Worm (Caenorhabditis elegans): Measurements from ENCODE around the gene C49F5.6.
A peak's percentile ranks its signal among the peaks of the same experiment; 100 is the strongest.

The C49F5.6 gene

ce11 chrX:12017908-12018479, 29.9 kb downstream of the C49F5.6 start, which contains the start of the genes nmat-1 and ucr-2.1:
TSS of gene nmat-1 (minus strand) at chrX:12018043.
TSS of gene ucr-2.1 (plus strand) at chrX:12018429.
- TF ChIP-seq ZK546.5 (tag; optimal IDR thresholded peaks at IDR 0.05), result no peak
- peak; percentile 91 for TF ChIP-seq fos-1 (tag; optimal IDR thresholded peaks at IDR 0.05)
- no peak for TF ChIP-seq nhr-77 (tag; optimal IDR thresholded peaks at IDR 0.05)
- peak; percentile 32 for TF ChIP-seq egl-27 (tag; optimal IDR thresholded peaks at IDR 0.05)
- TF ChIP-seq crh-2 (tag; optimal IDR thresholded peaks at IDR 0.05), result peak; percentile 86
- TF ChIP-seq ceh-82 (tag; optimal IDR thresholded peaks at IDR 0.05), result no peak
- TF ChIP-seq nhr-129 (tag; optimal IDR thresholded peaks at IDR 0.05), result peak; percentile 76
- TF ChIP-seq dmd-4 (tag; optimal IDR thresholded peaks at IDR 0.05), result no peak
- no peak for TF ChIP-seq ztf-11 (tag; optimal IDR thresholded peaks at IDR 0.05)
- no peak for TF ChIP-seq skn-1 (tag; optimal IDR thresholded peaks at IDR 0.05)
- TF ChIP-seq nhr-12 (tag; optimal IDR thresholded peaks at IDR 0.05), result no peak
- no peak for TF ChIP-seq nhr-23 (tag; optimal IDR thresholded peaks at IDR 0.05)
- no peak for TF ChIP-seq peb-1 (tag; optimal IDR thresholded peaks at IDR 0.05)
- TF ChIP-seq lin-39 (tag; optimal IDR thresholded peaks at IDR 0.05), result no peak
- peak; percentile 72 for TF ChIP-seq lin-13 (GFP tag; optimal IDR thresholded peaks at IDR 0.05)
- peak; percentile 86 for TF ChIP-seq sma-9 (GFP tag; optimal IDR thresholded peaks at IDR 0.05)
- TF ChIP-seq sma-9 (tag; optimal IDR thresholded peaks at IDR 0.05), result no peak
- no peak for TF ChIP-seq Y55F3AM.14 (GFP tag; optimal IDR thresholded peaks at IDR 0.05)
- TF ChIP-seq gmeb-1 (tag; optimal IDR thresholded peaks at IDR 0.05), result peak; percentile 72
- TF ChIP-seq sem-4 (tag; optimal IDR thresholded peaks at IDR 0.05), result peak; percentile 75
- no peak for TF ChIP-seq elt-3 (tag; optimal IDR thresholded peaks at IDR 0.05)
- TF ChIP-seq unc-39 (tag; optimal IDR thresholded peaks at IDR 0.05), result no peak
- TF ChIP-seq unc-62 (GFP tag; optimal IDR thresholded peaks at IDR 0.05), result no peak
- peak; percentile 78 for TF ChIP-seq F13H6.1 (tag; optimal IDR thresholded peaks at IDR 0.05)
- peak; percentile 75 for TF ChIP-seq nhr-25 (tag; optimal IDR thresholded peaks at IDR 0.05)
- TF ChIP-seq nhr-237 (tag; optimal IDR thresholded peaks at IDR 0.05), result no peak
- no peak for TF ChIP-seq nhr-11 (tag; optimal IDR thresholded peaks at IDR 0.05)
- no peak for TF ChIP-seq ztf-1 (GFP tag; conservative IDR thresholded peaks at IDR 0.05)
- no peak for TF ChIP-seq snpc-4 (tag; optimal IDR thresholded peaks at IDR 0.05)
- TF ChIP-seq elt-1 (tag; optimal IDR thresholded peaks at IDR 0.05), result no peak
- TF ChIP-seq sma-3 (GFP tag; optimal IDR thresholded peaks at IDR 0.05), result peak; percentile 89
- no peak for TF ChIP-seq nhr-10 (tag; optimal IDR thresholded peaks at IDR 0.05)
- TF ChIP-seq C34F6.9 (tag; optimal IDR thresholded peaks at IDR 0.05), result peak; percentile 74
- TF ChIP-seq ceh-16 (tag; optimal IDR thresholded peaks at IDR 0.05), result peak; percentile 10
- no peak for TF ChIP-seq ama-1 (optimal IDR thresholded peaks at IDR 0.05)
- peak; percentile 60 for TF ChIP-seq nhr-21 (tag; optimal IDR thresholded peaks at IDR 0.05)
- TF ChIP-seq mbf-1 (tag; optimal IDR thresholded peaks at IDR 0.05), result no peak
- TF ChIP-seq mdl-1 (tag; optimal IDR thresholded peaks at IDR 0.05), result peak in 1 of 2 experiments; percentile 37
- no peak for TF ChIP-seq aly-2 (tag; optimal IDR thresholded peaks at IDR 0.05)
- TF ChIP-seq lin-11 (tag; optimal IDR thresholded peaks at IDR 0.05), result peak; percentile 63
- no peak for TF ChIP-seq ztf-4 (tag; optimal IDR thresholded peaks at IDR 0.05)
- no peak for TF ChIP-seq blmp-1 (tag; optimal IDR thresholded peaks at IDR 0.05; ENCODE audit: insufficient read depth)
- no peak for TF ChIP-seq mab-5 (tag; optimal IDR thresholded peaks at IDR 0.05)
- TF ChIP-seq lsy-2 (tag; optimal IDR thresholded peaks at IDR 0.05), result peak in 1 of 2 experiments; percentile 74
- TF ChIP-seq unc-55 (GFP tag; optimal IDR thresholded peaks at IDR 0.05), result peak; percentile 76
- no peak for TF ChIP-seq zag-1 (tag; optimal IDR thresholded peaks at IDR 0.05)
- TF ChIP-seq R02D3.7 (tag; optimal IDR thresholded peaks at IDR 0.05), result no peak
- TF ChIP-seq nhr-6 (tag; optimal IDR thresholded peaks at IDR 0.05), result peak; percentile 55
- no peak for TF ChIP-seq alr-1 (tag; optimal IDR thresholded peaks at IDR 0.05)

Measured in whole organism, L2 larva.